Worm (Caenorhabditis elegans): ENCODE data around the gene kin-2.

Gene kin-2

ce11 chrX:5942171-5942570 lies 35.5 kb downstream of the kin-2 start:
- TF ChIP-seq sea-2 (GFP tag; optimal IDR thresholded peaks at IDR 0.05): no peak
- no peak for TF ChIP-seq pqm-1 (tag; optimal IDR thresholded peaks at IDR 0.05)
- peak; percentile 20 for TF ChIP-seq nfya-1 (tag; optimal IDR thresholded peaks at IDR 0.05; ENCODE audit: insufficient read depth)
- TF ChIP-seq skn-1 (tag; optimal IDR thresholded peaks at IDR 0.05): no peak
- TF ChIP-seq jun-1 (tag; optimal IDR thresholded peaks at IDR 0.05): no peak
- TF ChIP-seq elt-1 (tag; optimal IDR thresholded peaks at IDR 0.05): no peak
- TF ChIP-seq daf-12 (tag; optimal IDR thresholded peaks at IDR 0.05): no peak
- no peak for TF ChIP-seq aly-2 (tag; optimal IDR thresholded peaks at IDR 0.05)
- no peak for TF ChIP-seq lsy-12 (tag; optimal IDR thresholded peaks at IDR 0.05)
- TF ChIP-seq pha-4 (tag; optimal IDR thresholded peaks at IDR 0.05): peak; percentile 61
- TF ChIP-seq nhr-43 (tag; optimal IDR thresholded peaks at IDR 0.05; ENCODE audit: poor library complexity, severe bottlenecking): peak; percentile 36
- TF ChIP-seq ama-1 (optimal IDR thresholded peaks at IDR 0.05): peak; percentile 24
- TF ChIP-seq fos-1 (tag; optimal IDR thresholded peaks at IDR 0.05): no peak
- TF ChIP-seq lin-39 (tag; optimal IDR thresholded peaks at IDR 0.05): no peak
- TF ChIP-seq nhr-25 (tag; optimal IDR thresholded peaks at IDR 0.05): peak; percentile 17
- no peak for TF ChIP-seq lin-15B (tag; optimal IDR thresholded peaks at IDR 0.05)
- no peak for TF ChIP-seq nhr-67 (tag; optimal IDR thresholded peaks at IDR 0.05)
- no peak for TF ChIP-seq ztf-11 (tag; optimal IDR thresholded peaks at IDR 0.05)
- TF ChIP-seq ceh-82 (tag; optimal IDR thresholded peaks at IDR 0.05): no peak
- no peak for TF ChIP-seq egl-5 (tag; optimal IDR thresholded peaks at IDR 0.05)
- TF ChIP-seq nhr-237 (tag; optimal IDR thresholded peaks at IDR 0.05): no peak
- TF ChIP-seq nhr-23 (tag; optimal IDR thresholded peaks at IDR 0.05): peak; percentile 43
- no peak for TF ChIP-seq tbx-2 (tag; optimal IDR thresholded peaks at IDR 0.05)
- TF ChIP-seq nhr-28 (tag; optimal IDR thresholded peaks at IDR 0.05): no peak
- TF ChIP-seq snpc-4 (tag; optimal IDR thresholded peaks at IDR 0.05): peak; percentile 6
- TF ChIP-seq nhr-11 (tag; optimal IDR thresholded peaks at IDR 0.05): peak; percentile 23
- peak; percentile 29 for TF ChIP-seq mdl-1 (tag; optimal IDR thresholded peaks at IDR 0.05)
- no peak for TF ChIP-seq ceh-9 (tag; optimal IDR thresholded peaks at IDR 0.05)

DNA sequence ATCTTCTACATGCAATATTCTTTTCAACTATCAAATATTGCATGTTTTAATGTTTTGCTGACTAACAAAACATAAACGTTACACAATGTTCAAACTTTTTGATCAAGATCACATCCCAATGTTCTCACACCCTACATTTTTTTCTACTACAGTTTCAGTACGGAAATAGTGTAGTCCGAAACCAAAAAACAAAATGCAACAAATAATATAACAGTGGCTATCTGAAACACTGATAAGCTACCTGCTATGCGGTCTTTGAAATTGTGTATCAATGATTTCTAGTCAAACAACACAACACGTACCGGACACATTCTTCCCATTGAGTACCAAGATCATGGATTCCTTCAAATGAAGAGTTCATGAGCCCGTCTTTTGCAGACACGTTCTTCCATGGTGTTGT lies 36.3 kb downstream of the kin-2 start:
- no peak for TF ChIP-seq nhr-25 (tag; optimal IDR thresholded peaks at IDR 0.05)
- peak; percentile 61 for TF ChIP-seq pqm-1 (tag; optimal IDR thresholded peaks at IDR 0.05)
- TF ChIP-seq eor-1 (tag; optimal IDR thresholded peaks at IDR 0.05): no peak
- no peak for TF ChIP-seq lin-15B (tag; optimal IDR thresholded peaks at IDR 0.05)
- peak; percentile 27 for TF ChIP-seq ama-1 (optimal IDR thresholded peaks at IDR 0.05)
- TF ChIP-seq mml-1 (tag; optimal IDR thresholded peaks at IDR 0.05): no peak
- TF ChIP-seq sea-2 (GFP tag; optimal IDR thresholded peaks at IDR 0.05): no peak

- TF ChIP-seq egl-27 (tag; optimal IDR thresholded peaks at IDR 0.05) (no peak), lsy-12 (tag; optimal IDR thresholded peaks at IDR 0.05) (no peak), sea-2 (GFP tag; optimal IDR thresholded peaks at IDR 0.05) (no peak), mml-1 (tag; optimal IDR thresholded peaks at IDR 0.05) (no peak), hmg-11 (tag; optimal IDR thresholded peaks at IDR 0.05) (no peak), ceh-9 (tag; optimal IDR thresholded peaks at IDR 0.05) (no peak), nhr-12 (tag; optimal IDR thresholded peaks at IDR 0.05) (no peak), elt-2 (tag; optimal IDR thresholded peaks at IDR 0.05) (no peak), lin-15B (tag; optimal IDR thresholded peaks at IDR 0.05) (no peak), ceh-16 (tag; optimal IDR thresholded peaks at IDR 0.05) (no peak), elt-3 (tag; optimal IDR thresholded peaks at IDR 0.05) (no peak), ZK546.5 (tag; optimal IDR thresholded peaks at IDR 0.05) (no peak), ztf-4 (tag; optimal IDR thresholded peaks at IDR 0.05) (no peak), pqm-1 (tag; optimal IDR thresholded peaks at IDR 0.05) (no peak), nhr-25 (tag; optimal IDR thresholded peaks at IDR 0.05) (no peak), nhr-11 (tag; optimal IDR thresholded peaks at IDR 0.05) (no peak), fos-1 (tag; optimal IDR thresholded peaks at IDR 0.05) (no peak), mdl-1 (tag; optimal IDR thresholded peaks at IDR 0.05) (no peak)
Measured at ce11 chrX:5935473-5935872, 42.2 kb downstream of the kin-2 start, which contains the start of gene C46F4.3. C46F4.3 (plus strand) TSS chrX:5935773.

ce11 chrX:5932923-5933322 lies 44.7 kb downstream of the kin-2 start:
- TF ChIP-seq ceh-16 (tag; optimal IDR thresholded peaks at IDR 0.05) (no peak), egl-27 (tag; optimal IDR thresholded peaks at IDR 0.05) (no peak), ceh-82 (tag; optimal IDR thresholded peaks at IDR 0.05) (no peak)
